Fruit fly (Drosophila melanogaster) whole organism, prepupa: ENCODE data around the gene Exo70.

Experiments
- CG10631 ChIP-seq: fragments of 200-800 bp; sonication (Bioruptor generic); optimal IDR thresholded peaks from 2 replicates; lab custom pipeline; 2016; ENCODE audit warnings: missing biosample characterization, missing genetic modification characterization
- CG11294 ChIP-seq: fragments of 200-800 bp; sonication (Bioruptor generic); IDR thresholded peaks from 2 replicates; pipeline ENCODE4 v1.3.6; 2022; ENCODE audit warnings: missing biosample characterization, missing genetic modification characterization
- CG11902 ChIP-seq: fragments of 200-800 bp; sonication (Bioruptor generic); optimal IDR thresholded peaks from 3 replicates; lab custom pipeline; 2016; ENCODE audit warnings: missing biosample characterization, missing genetic modification characterization
- CG15336 ChIP-seq: fragments of 200-800 bp; sonication (Bioruptor generic); IDR thresholded peaks from 2 replicates; pipeline ENCODE4 v1.3.6; 2022; ENCODE audit warnings: missing biosample characterization, missing genetic modification characterization
- CG32006 ChIP-seq: fragments of 200-800 bp; sonication (Bioruptor generic); optimal IDR thresholded peaks from 3 replicates; lab custom pipeline; 2017; ENCODE audit warnings: missing biosample characterization, mild to moderate bottlenecking, missing genetic modification characterization
- CG34406 ChIP-seq: fragments of 200-800 bp; sonication (Bioruptor generic); optimal IDR thresholded peaks from 3 replicates; lab custom pipeline; 2016; ENCODE audit warnings: missing biosample characterization, missing genetic modification characterization
- CG3919 ChIP-seq: fragments of 200-800 bp; sonication (Bioruptor generic); optimal IDR thresholded peaks from 3 replicates; lab custom pipeline; 2016; ENCODE audit warnings: missing biosample characterization, missing genetic modification characterization
- CG4318 ChIP-seq: fragments of 200-800 bp; sonication (Bioruptor generic); optimal IDR thresholded peaks from 3 replicates; lab custom pipeline; 2017; ENCODE audit warnings: missing biosample characterization, mild to moderate bottlenecking, missing genetic modification characterization
- CG6163 ChIP-seq: fragments of 200-800 bp; sonication (Bioruptor generic); IDR thresholded peaks from 3 replicates; pipeline ENCODE4 v1.3.6; 2022; ENCODE audit warnings: missing biosample characterization, missing genetic modification characterization
- CG6276 ChIP-seq: fragments of 200-800 bp; sonication (Bioruptor generic); optimal IDR thresholded peaks from 2 replicates; lab custom pipeline; 2017; ENCODE audit warnings: missing biosample characterization, mild to moderate bottlenecking, missing genetic modification characterization
- CG6792 ChIP-seq: fragments of 200-800 bp; sonication (Bioruptor generic); optimal IDR thresholded peaks from 3 replicates; lab custom pipeline; 2016; ENCODE audit warnings: missing biosample characterization, missing genetic modification characterization
- CG6808 ChIP-seq: fragments of 200-800 bp; sonication (Bioruptor generic); optimal IDR thresholded peaks from 3 replicates; lab custom pipeline; 2017; ENCODE audit warnings: missing biosample characterization, missing genetic modification characterization, mild to moderate bottlenecking, moderate library complexity, missing genetic modification reagents
- CG6854 ChIP-seq: fragments of 200-800 bp; sonication (Bioruptor generic); optimal IDR thresholded peaks from 2 replicates; lab custom pipeline; 2017; ENCODE audit warnings: missing biosample characterization, mild to moderate bottlenecking, missing genetic modification characterization
- CG7368 ChIP-seq: fragments of 200-800 bp; sonication (Bioruptor generic); optimal IDR thresholded peaks from 3 replicates; lab custom pipeline; 2016; ENCODE audit warnings: missing biosample characterization, missing genetic modification characterization
- CG8319 ChIP-seq: fragments of 200-800 bp; sonication (Bioruptor generic); optimal IDR thresholded peaks from 3 replicates; lab custom pipeline; 2016; ENCODE audit warnings: missing biosample characterization, missing genetic modification characterization
- CG8632 ChIP-seq: fragments of 200-800 bp; sonication (Bioruptor generic); optimal IDR thresholded peaks from 3 replicates; lab custom pipeline; 2016; ENCODE audit warnings: missing biosample characterization, missing genetic modification characterization
- Eip75B ChIP-seq: fragments of 200-800 bp; sonication (Bioruptor generic); optimal IDR thresholded peaks from 3 replicates; lab custom pipeline; 2016; ENCODE audit warnings: missing biosample characterization, missing genetic modification characterization
- Eip78C ChIP-seq: fragments of 200-800 bp; sonication (Bioruptor generic); peaks from one replicate; lab custom pipeline; 2016; ENCODE audit warnings: missing biosample characterization, missing genetic modification characterization
- Eip93F ChIP-seq: fragments of 200-800 bp; sonication (Bioruptor generic); optimal IDR thresholded peaks from 2 replicates; lab custom pipeline; 2016; ENCODE audit warnings: missing biosample characterization, mild to moderate bottlenecking, missing genetic modification characterization
- Gug ChIP-seq: fragments of 200-800 bp; sonication (Bioruptor generic); IDR thresholded peaks from 2 replicates; pipeline ENCODE4 v1.3.6; 2022; ENCODE audit warnings: missing biosample characterization, missing genetic modification characterization
- Hr38 ChIP-seq: sonication (Bioruptor generic); optimal IDR thresholded peaks from 2 replicates; lab custom pipeline; 2016; ENCODE audit warnings: missing biosample characterization, missing genetic modification characterization
- Hr39 ChIP-seq: fragments of 200-800 bp; sonication (Bioruptor generic); optimal IDR thresholded peaks from 2 replicates; lab custom pipeline; 2016; ENCODE audit warnings: missing biosample characterization, missing genetic modification characterization
- Hr4 ChIP-seq: fragments of 200-800 bp; sonication (Bioruptor generic); optimal IDR thresholded peaks from 3 replicates; lab custom pipeline; 2016; ENCODE audit warnings: missing biosample characterization, missing genetic modification characterization
- Lpt ChIP-seq: fragments of 200-800 bp; sonication (Bioruptor generic); optimal IDR thresholded peaks from 3 replicates; lab custom pipeline; 2016; ENCODE audit warnings: missing biosample characterization, missing genetic modification characterization
- Sox102F ChIP-seq: fragments of 200-800 bp; sonication (Bioruptor generic); optimal IDR thresholded peaks from 2 replicates; lab custom pipeline; 2016; ENCODE audit warnings: missing biosample characterization, mild to moderate bottlenecking, missing genetic modification characterization
- Sox14 ChIP-seq: fragments of 200-800 bp; sonication (Bioruptor generic); optimal IDR thresholded peaks from 3 replicates; lab custom pipeline; 2016; ENCODE audit warnings: missing biosample characterization, missing genetic modification characterization
- achi ChIP-seq: fragments of 200-800 bp; sonication (Bioruptor generic); optimal IDR thresholded peaks from 3 replicates; lab custom pipeline; 2016; ENCODE audit warnings: missing biosample characterization, missing genetic modification characterization
- acj6 ChIP-seq: fragments of 200-800 bp; sonication (Bioruptor generic); optimal IDR thresholded peaks from 3 replicates; lab custom pipeline; 2016; ENCODE audit warnings: missing biosample characterization, missing genetic modification characterization
- cyc ChIP-seq: fragments of 200-800 bp; sonication (Bioruptor generic); optimal IDR thresholded peaks from 3 replicates; lab custom pipeline; 2016; ENCODE audit warnings: missing biosample characterization, missing genetic modification characterization
- dac ChIP-seq: fragments of 200-800 bp; sonication (Bioruptor generic); optimal IDR thresholded peaks from 2 replicates; lab custom pipeline; 2017; ENCODE audit warnings: missing biosample characterization, mild to moderate bottlenecking, missing genetic modification characterization
- eg ChIP-seq: fragments of 200-800 bp; sonication (Bioruptor generic); IDR thresholded peaks from 3 replicates; pipeline ENCODE4 v1.3.6; 2022; ENCODE audit warnings: missing biosample characterization, missing genetic modification characterization
- esn ChIP-seq: fragments of 200-800 bp; sonication (Bioruptor generic); optimal IDR thresholded peaks from 2 replicates; lab custom pipeline; 2016; ENCODE audit warnings: missing biosample characterization, mild to moderate bottlenecking, missing genetic modification characterization, moderate library complexity
- fd85E ChIP-seq: fragments of 200-800 bp; sonication (Bioruptor generic); optimal IDR thresholded peaks from 3 replicates; lab custom pipeline; 2016; ENCODE audit warnings: missing biosample characterization, missing genetic modification characterization
- fkh ChIP-seq: fragments of 200-800 bp; sonication (Bioruptor generic); optimal IDR thresholded peaks from 3 replicates; lab custom pipeline; 2017; ENCODE audit warnings: missing biosample characterization, mild to moderate bottlenecking, missing genetic modification characterization, moderate library complexity
- lz ChIP-seq: fragments of 200-800 bp; sonication (Bioruptor generic); optimal IDR thresholded peaks from 3 replicates; lab custom pipeline; 2016; ENCODE audit warnings: missing biosample characterization, missing genetic modification characterization
- pdm3 ChIP-seq: fragments of 200-800 bp; sonication (Bioruptor generic); optimal IDR thresholded peaks from 3 replicates; lab custom pipeline; 2016; ENCODE audit warnings: missing biosample characterization, missing genetic modification characterization
- salr ChIP-seq, 2 experiments: fragments of 200-800 bp; sonication (Bioruptor generic); optimal IDR thresholded peaks; 3 replicates each; lab custom pipeline; 2016 to 2018; ENCODE audit warnings: missing biosample characterization in 2 of 2, missing genetic modification characterization in 2 of 2, mild to moderate bottlenecking in 1 of 2
- spab ChIP-seq: fragments of 200-800 bp; sonication (Bioruptor generic); optimal IDR thresholded peaks from 2 replicates; lab custom pipeline; 2017; ENCODE audit warnings: missing biosample characterization, mild to moderate bottlenecking, missing genetic modification characterization, missing genetic modification reagents
- svp ChIP-seq: fragments of 200-800 bp; sonication (Bioruptor generic); peaks from one replicate; lab custom pipeline; 2016; ENCODE audit warnings: missing biosample characterization, missing genetic modification characterization
- topi ChIP-seq: fragments of 200-800 bp; sonication (Bioruptor generic); optimal IDR thresholded peaks from 3 replicates; lab custom pipeline; 2016; ENCODE audit warnings: missing biosample characterization, missing genetic modification characterization
- vri ChIP-seq: fragments of 200-800 bp; sonication (Bioruptor generic); optimal IDR thresholded peaks from 3 replicates; lab custom pipeline; 2016; ENCODE audit warnings: missing biosample characterization, mild to moderate bottlenecking, missing genetic modification characterization

Gene Exo70

dm6 chr3L:8453443-8454360 lies 42.1 kb downstream of the Exo70 start:
- TF ChIP-seq CG6808 (GFP tag; lab: Kevin White, UChicago), result no peak
- TF ChIP-seq CG6792 (GFP tag; lab: Kevin White, UChicago), result no peak
- TF ChIP-seq lz, result no peak
- peak; percentile 0 for TF ChIP-seq pdm3 (GFP tag; lab: Kevin White, UChicago)
- TF ChIP-seq vri, result peak; percentile 70
- TF ChIP-seq salr (GFP tag; optimal IDR thresholded peaks at IDR 0.05; lab: Kevin White, UChicago), result no peak
- peak; percentile 21 for TF ChIP-seq Eip78C (GFP tag; lab: Kevin White, UChicago)
- TF ChIP-seq Hr39 (GFP tag; lab: Kevin White, UChicago), result no peak
- TF ChIP-seq CG11294 (GFP tag; lab: Robert Waterston, UW), result no peak
- TF ChIP-seq CG7368 (GFP tag; lab: Kevin White, UChicago), result no peak
- TF ChIP-seq Sox102F (GFP tag; lab: Kevin White, UChicago), result peak; percentile 29
- no peak for TF ChIP-seq CG34406 (GFP tag; lab: Kevin White, UChicago)
- TF ChIP-seq topi, result no peak
- TF ChIP-seq Hr38 (GFP tag; lab: Kevin White, UChicago), result no peak
- peak; percentile 14 for TF ChIP-seq esn (GFP tag; lab: Kevin White, UChicago)
- no peak for TF ChIP-seq CG3919
- no peak for TF ChIP-seq CG6276
- TF ChIP-seq CG8632 (GFP tag; lab: Kevin White, UChicago), result no peak
- no peak for TF ChIP-seq CG8319 (GFP tag; lab: Kevin White, UChicago)
- TF ChIP-seq Hr4, result no peak
- TF ChIP-seq Lpt (GFP tag; lab: Kevin White, UChicago), result no peak
- TF ChIP-seq fkh (GFP tag; lab: Kevin White, UChicago), result peak; percentile 16
- TF ChIP-seq dac (GFP tag; lab: Kevin White, UChicago), result no peak
- no peak for TF ChIP-seq acj6 (GFP tag; lab: Kevin White, UChicago)
- no peak for TF ChIP-seq achi (GFP tag; lab: Kevin White, UChicago)
- TF ChIP-seq svp (GFP tag; lab: Kevin White, UChicago), result peak; percentile 73
- no peak for TF ChIP-seq CG4318 (GFP tag; lab: Kevin White, UChicago)
- no peak for TF ChIP-seq CG10631
- TF ChIP-seq Eip93F (GFP tag; lab: Kevin White, UChicago), result peak; percentile 15
- TF ChIP-seq Sox14, result no peak
- no peak for TF ChIP-seq eg
- no peak for TF ChIP-seq CG6854
- TF ChIP-seq spab (GFP tag; lab: Kevin White, UChicago), result no peak
- TF ChIP-seq Eip75B (GFP tag; lab: Kevin White, UChicago), result no peak
- no peak for TF ChIP-seq CG32006
- TF ChIP-seq CG11902 (GFP tag; lab: Kevin White, UChicago), result no peak
- TF ChIP-seq fd85E (GFP tag; lab: Kevin White, UChicago), result no peak
- no peak for TF ChIP-seq CG6163 (GFP tag; lab: Robert Waterston, UW)
- TF ChIP-seq CG15336 (GFP tag; lab: Robert Waterston, UW), result no peak
- TF ChIP-seq cyc (GFP tag; lab: Kevin White, UChicago), result no peak
- 0 out of 2 replicates have a peak, but pooled peaks have one; percentile 11 for TF ChIP-seq Gug
